Fruit fly (Drosophila melanogaster) whole organism, adult: Measurements from ENCODE around the gene U4-U6-60K.
A peak's percentile ranks its signal among the peaks of the same experiment; 100 is the strongest.

ENCODE experiments used
- CG12768 ChIP-seq: fragments of 200-800 bp; sonication (Bioruptor generic); optimal IDR thresholded peaks from 2 replicates; lab custom pipeline; 2017; ENCODE audit warnings: missing biosample characterization, missing genetic modification characterization, mild to moderate bottlenecking, moderate library complexity, missing genetic modification reagents
- CG14711 ChIP-seq: fragments of 200-800 bp; sonication (Bioruptor generic); optimal IDR thresholded peaks from 2 replicates; lab custom pipeline; 2018; ENCODE audit warnings: missing biosample characterization, mild to moderate bottlenecking, missing genetic modification characterization, moderate library complexity
- CG33017 ChIP-seq: fragments of 200-800 bp; sonication (Bioruptor generic); optimal IDR thresholded peaks from 2 replicates; lab custom pipeline; 2018; ENCODE audit warnings: missing biosample characterization, mild to moderate bottlenecking, missing genetic modification characterization, moderate library complexity
- CG7045 ChIP-seq: fragments of 200-800 bp; sonication (Bioruptor generic); optimal IDR thresholded peaks from 2 replicates; lab custom pipeline; 2017; ENCODE audit warnings: missing biosample characterization, mild to moderate bottlenecking, missing genetic modification characterization
- Clk ChIP-seq: fragments of 200-800 bp; sonication (Bioruptor generic); optimal IDR thresholded peaks from 2 replicates; lab custom pipeline; 2017; ENCODE audit warnings: missing biosample characterization, missing genetic modification characterization
- Crg-1 ChIP-seq: fragments of 200-800 bp; sonication (Bioruptor generic); optimal IDR thresholded peaks from 2 replicates; lab custom pipeline; 2016; ENCODE audit warnings: missing biosample characterization, missing genetic modification characterization
- Mnt ChIP-seq: fragments of 200-800 bp; sonication (Bioruptor generic); optimal IDR thresholded peaks from 2 replicates; lab custom pipeline; 2016; ENCODE audit warnings: missing biosample characterization, mild to moderate bottlenecking, missing genetic modification characterization
- bab1 ChIP-seq: fragments of 200-800 bp; sonication (Bioruptor generic); optimal IDR thresholded peaks from 3 replicates; lab custom pipeline; 2019; ENCODE audit warnings: missing biosample characterization, mild to moderate bottlenecking, missing genetic modification characterization, moderate library complexity
- cic ChIP-seq: fragments of 200-800 bp; sonication (Bioruptor generic); optimal IDR thresholded peaks from 2 replicates; lab custom pipeline; 2017; ENCODE audit warnings: missing biosample characterization, mild to moderate bottlenecking, missing genetic modification characterization, moderate library complexity
- cnc ChIP-seq, 2 experiments: fragments of >200 bp; optimal IDR thresholded peaks; 2 replicates each; lab custom pipeline; 2017
- kay ChIP-seq: fragments of 200-800 bp; sonication (Bioruptor generic); peaks from one replicate; lab custom pipeline; 2016; ENCODE audit warnings: missing biosample characterization, missing genetic modification characterization, borderline replicate concordance
- tj ChIP-seq: fragments of 200-800 bp; sonication (Bioruptor generic); optimal IDR thresholded peaks from 3 replicates; lab custom pipeline; 2017; ENCODE audit warnings: missing biosample characterization, mild to moderate bottlenecking, missing genetic modification characterization, moderate library complexity
- toe ChIP-seq: fragments of 200-800 bp; sonication (Bioruptor generic); optimal IDR thresholded peaks from 2 replicates; lab custom pipeline; 2016; ENCODE audit warnings: missing biosample characterization, missing genetic modification characterization

DNA sequence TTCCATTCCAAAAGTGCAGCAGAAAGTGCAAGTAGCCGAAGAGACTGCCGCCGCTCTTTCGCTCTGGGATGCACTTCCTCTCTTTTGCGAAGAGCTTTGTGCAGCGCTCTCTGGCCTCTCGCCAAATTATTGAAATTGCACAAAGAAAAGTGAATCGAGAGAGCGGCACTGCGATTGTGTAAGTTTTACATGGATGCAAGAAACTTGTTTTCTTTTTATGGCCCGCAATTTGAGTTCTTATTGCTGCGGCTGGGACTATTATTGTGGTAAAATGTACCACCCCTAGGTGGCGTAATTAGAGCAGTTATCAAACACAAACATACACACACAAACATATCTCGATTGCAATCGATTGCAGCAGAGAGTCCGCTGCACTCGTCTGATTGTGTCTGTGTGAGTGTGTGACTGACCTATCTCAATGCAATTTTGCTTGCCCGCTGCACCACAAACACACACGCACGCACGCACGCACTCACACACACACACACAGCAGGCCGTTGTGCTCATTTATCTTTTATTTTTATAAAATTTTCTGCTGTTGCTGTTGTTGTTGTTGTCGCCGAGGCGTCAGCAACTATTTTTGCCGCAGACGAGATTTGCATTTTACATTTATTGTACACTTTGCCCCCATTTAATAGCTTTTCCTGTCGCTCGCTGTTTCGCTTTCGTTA lies 13.3 kb downstream of the U4-U6-60K start:
- no peak for TF ChIP-seq CG12768 (GFP tag; lab: Kevin White, UChicago)
- no peak for TF ChIP-seq cic (GFP tag; lab: Kevin White, UChicago)
- TF ChIP-seq Crg-1 (GFP tag; lab: Kevin White, UChicago), result no peak
- TF ChIP-seq CG7045, result no peak
- TF ChIP-seq kay (GFP tag; lab: Kevin White, UChicago), result peak; percentile 20
- no peak for TF ChIP-seq CG14711
- peak; percentile 15 for TF ChIP-seq tj (GFP tag; lab: Kevin White, UChicago)
- no peak for TF ChIP-seq cnc (optimal IDR thresholded peaks at IDR 0.05; lab: Kevin White, UChicago)
- TF ChIP-seq bab1 (GFP tag; lab: Kevin White, UChicago), result no peak
- no peak for TF ChIP-seq Clk
- no peak for TF ChIP-seq CG33017 (tag; lab: Kevin White, UChicago)
- no peak for TF ChIP-seq toe
- TF ChIP-seq Mnt (GFP tag; lab: Kevin White, UChicago), result no peak
